Worm (Caenorhabditis elegans) whole organism, midembryonic: ENCODE data around the gene Y116A8A.7.

ENCODE experiments used
- T22C8.4 ChIP-seq: fragments of 200-800 bp; sonication (Bioruptor generic); IDR thresholded peaks from 2 replicates; pipeline ENCODE4 v1.3.6; 2022; ENCODE audit warnings: missing genetic modification characterization, missing compliant biosample characterization
- cog-1 ChIP-seq: sonication (generic microtip); optimal IDR thresholded peaks from 2 replicates; lab custom pipeline; 2016; ENCODE audit warnings: missing genetic modification characterization, missing compliant biosample characterization
- flt-1 ChIP-seq: fragments of 200-800 bp; sonication (Bioruptor generic); IDR thresholded peaks from 2 replicates; pipeline ENCODE4 v1.3.6; 2022; ENCODE audit warnings: missing genetic modification characterization, missing compliant biosample characterization
- klf-2 ChIP-seq: fragments of 200-800 bp; sonication (Bioruptor generic); conservative IDR thresholded peaks from 2 replicates; pipeline ENCODE4 v1.3.6; 2022; ENCODE audit warnings: missing genetic modification reagents, missing genetic modification characterization, missing compliant biosample characterization
- med-1 ChIP-seq: sonication (generic microtip); optimal IDR thresholded peaks from 2 replicates; lab custom pipeline; 2017; ENCODE audit warnings: missing genetic modification characterization, mild to moderate bottlenecking, missing compliant biosample characterization, antibody characterized with exemption, missing genetic modification reagents; ENCODE audit not compliant: insufficient read depth
- ref-1 ChIP-seq: fragments of 200-800 bp; sonication (Bioruptor generic); conservative IDR thresholded peaks from 2 replicates; pipeline ENCODE4 v1.3.6; 2022; ENCODE audit warnings: missing genetic modification reagents, missing genetic modification characterization, missing compliant biosample characterization
- tab-1 ChIP-seq: fragments of 200-800 bp; sonication (Bioruptor generic); IDR thresholded peaks from 2 replicates; pipeline ENCODE4 v1.3.6; 2022; ENCODE audit warnings: missing genetic modification characterization, missing compliant biosample characterization
- ztf-23 ChIP-seq: fragments of 200-800 bp; sonication (Bioruptor generic); IDR thresholded peaks from 2 replicates; pipeline ENCODE4 v1.3.6; 2022; ENCODE audit warnings: missing genetic modification reagents, missing genetic modification characterization, missing compliant biosample characterization
- ztf-29 ChIP-seq: fragments of 200-800 bp; sonication (Bioruptor generic); IDR thresholded peaks from 2 replicates; pipeline ENCODE4 v1.3.6; 2022; ENCODE audit warnings: missing genetic modification reagents, missing genetic modification characterization, missing compliant biosample characterization

The Y116A8A.7 gene

DNA sequence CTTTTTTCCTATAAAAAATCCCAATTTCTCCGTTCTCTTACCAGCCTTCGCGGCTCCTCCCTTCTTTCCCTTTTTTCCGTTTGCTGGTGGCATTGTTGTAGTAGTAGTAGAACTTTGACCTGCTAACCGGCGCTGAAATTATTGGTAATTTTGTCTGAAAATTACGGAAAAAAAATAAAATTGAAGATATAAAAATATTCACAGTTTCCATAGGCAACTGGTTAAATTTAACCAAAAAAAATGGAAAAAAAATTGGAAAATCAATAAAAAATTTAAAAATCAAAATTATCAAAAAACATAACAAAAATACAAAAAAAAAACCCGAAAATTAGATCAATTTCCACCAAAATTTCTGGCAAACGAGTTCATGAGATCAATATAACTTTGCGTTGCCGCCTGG, 24.8 kb downstream of the Y116A8A.7 start, which contains the start of gene map-2:
Gene map-2, minus strand, starts transcription at position 101 of the 400 bp plus-strand sequence.
- TF ChIP-seq flt-1 (GFP tag; lab: Robert Waterston, UW) (no peak), T22C8.4 (GFP tag; lab: Robert Waterston, UW) (no peak), tab-1 (GFP tag; lab: Robert Waterston, UW) (no peak), cog-1 (no peak), med-1 (GFP tag; lab: Kevin White, UChicago) (no peak), ztf-23 (no peak), ztf-29 (GFP tag; lab: Robert Waterston, UW) (no peak), klf-2 (GFP tag; lab: Robert Waterston, UW) (no peak), ref-1 (GFP tag; lab: Robert Waterston, UW) (no peak)

DNA sequence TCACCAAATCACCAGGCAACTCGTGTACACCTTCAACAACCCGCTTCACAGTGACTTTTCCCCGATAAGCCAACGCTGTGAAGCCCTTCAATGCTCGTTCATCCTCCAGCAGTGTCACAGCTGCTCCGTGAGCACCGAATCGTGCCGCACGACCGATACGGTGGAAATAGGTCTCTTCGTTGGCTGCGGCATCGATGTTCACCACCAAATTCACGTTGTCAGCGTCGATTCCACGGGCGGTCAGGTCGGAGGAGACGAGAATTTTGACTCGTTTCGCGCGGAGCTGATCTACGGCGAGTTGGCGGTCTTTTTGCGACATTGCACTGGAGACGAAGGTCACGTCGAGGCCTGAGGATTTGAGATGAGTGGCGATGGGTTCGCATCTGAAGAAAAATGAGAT, 30.7 kb downstream of the Y116A8A.7 start:
- TF ChIP-seq ref-1 (GFP tag; lab: Robert Waterston, UW), result no peak
- no peak for TF ChIP-seq ztf-23
- no peak for TF ChIP-seq flt-1 (GFP tag; lab: Robert Waterston, UW)
- TF ChIP-seq cog-1, result no peak
- no peak for TF ChIP-seq med-1 (GFP tag; lab: Kevin White, UChicago)
- no peak for TF ChIP-seq T22C8.4 (GFP tag; lab: Robert Waterston, UW)
- TF ChIP-seq ztf-29 (GFP tag; lab: Robert Waterston, UW), result no peak
- TF ChIP-seq tab-1 (GFP tag; lab: Robert Waterston, UW), result no peak
- no peak for TF ChIP-seq klf-2 (GFP tag; lab: Robert Waterston, UW)

DNA sequence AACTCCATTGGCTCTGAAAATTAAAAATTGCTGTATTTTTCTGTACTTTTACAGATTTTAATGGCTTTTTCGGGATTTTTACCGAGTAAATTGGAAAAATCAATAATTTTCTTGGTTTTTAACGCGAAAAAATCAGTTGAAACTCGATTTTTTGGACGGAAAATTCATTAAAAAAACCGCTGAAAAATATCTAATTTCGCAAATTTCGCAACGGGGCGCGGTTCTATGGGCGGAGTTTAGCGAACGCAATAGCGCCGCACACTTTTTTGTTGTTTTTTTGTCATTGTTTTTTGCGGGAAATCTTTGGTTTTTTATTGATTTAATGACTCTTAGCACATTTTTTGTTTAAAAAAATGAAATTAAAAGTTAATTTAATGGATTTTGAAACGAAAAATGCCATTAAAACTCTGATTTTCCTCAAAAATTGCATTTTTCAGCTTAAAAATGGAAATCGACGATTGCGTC, 33.5 kb downstream of the Y116A8A.7 start, which contains the start of the genes mel-46 and lsy-13:
Gene mel-46, minus strand, starts transcription at position 51 of the 465 bp plus-strand sequence.
Gene lsy-13, plus strand, starts transcription at position 440 of the 465 bp plus-strand sequence.
- TF ChIP-seq ztf-23 (peak; percentile 83), klf-2 (GFP tag; lab: Robert Waterston, UW) (no peak), med-1 (GFP tag; lab: Kevin White, UChicago) (peak; percentile 68), flt-1 (GFP tag; lab: Robert Waterston, UW) (peak; percentile 86), ztf-29 (GFP tag; lab: Robert Waterston, UW) (no peak), tab-1 (GFP tag; lab: Robert Waterston, UW) (peak; percentile 72; the same call in 1 of the 2 replicates), cog-1 (peak; percentile 21), ref-1 (GFP tag; lab: Robert Waterston, UW) (no peak), T22C8.4 (GFP tag; lab: Robert Waterston, UW) (peak; percentile 65)

DNA sequence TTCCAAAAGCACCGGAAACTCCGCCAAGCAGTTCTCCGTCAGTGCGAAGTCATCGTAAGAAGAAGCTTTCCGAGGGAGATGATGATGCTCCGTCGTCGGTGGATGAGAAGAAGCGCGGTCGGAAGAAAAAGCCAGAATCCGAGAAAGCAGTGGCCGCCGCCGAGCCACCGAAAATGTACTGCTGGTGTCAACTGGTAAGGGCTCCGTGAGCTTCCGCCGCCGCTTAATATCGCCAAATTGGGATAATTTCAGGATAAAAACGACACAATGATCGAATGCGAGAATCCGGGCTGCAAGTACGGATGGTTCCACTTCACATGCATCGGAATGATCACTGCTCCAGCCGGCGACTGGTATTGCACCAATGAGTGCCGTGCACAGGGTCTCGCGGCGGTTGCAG, 34.9 kb downstream of the Y116A8A.7 start:
- TF ChIP-seq ztf-23 (0 out of 2 replicates have a peak, but pooled peaks have one; percentile 32), med-1 (GFP tag; lab: Kevin White, UChicago) (no peak)

DNA sequence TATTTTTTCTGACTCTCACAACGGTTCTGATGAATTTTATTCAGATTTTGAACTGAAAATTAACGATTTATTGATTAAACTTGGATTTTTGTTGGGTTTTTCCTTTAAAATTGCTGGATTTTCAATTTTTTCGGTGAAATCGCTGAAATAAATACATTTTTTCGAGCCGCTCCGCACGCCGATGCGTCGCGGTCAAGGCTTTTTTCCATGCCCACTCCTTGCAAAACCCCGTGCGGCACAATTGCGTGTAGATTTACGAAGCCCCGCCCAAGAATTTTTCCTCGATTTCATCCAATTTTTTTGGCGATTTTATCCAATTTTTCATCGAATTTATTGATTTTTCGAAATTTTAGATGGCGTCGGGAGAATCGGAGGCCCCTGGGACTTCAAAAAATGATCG, 35.5 kb downstream of the Y116A8A.7 start, which contains the start of gene gtsf-1:
Gene gtsf-1, plus strand, starts transcription at position 354 of the 400 bp plus-strand sequence.
- TF ChIP-seq T22C8.4 (GFP tag; lab: Robert Waterston, UW) (peak; percentile 68), klf-2 (GFP tag; lab: Robert Waterston, UW) (peak; percentile 65; the same call in 1 of the 2 replicates), med-1 (GFP tag; lab: Kevin White, UChicago) (peak; percentile 62), flt-1 (GFP tag; lab: Robert Waterston, UW) (peak; percentile 77), ref-1 (GFP tag; lab: Robert Waterston, UW) (no peak), tab-1 (GFP tag; lab: Robert Waterston, UW) (peak; percentile 78), ztf-23 (peak; percentile 79), cog-1 (peak; percentile 55), ztf-29 (GFP tag; lab: Robert Waterston, UW) (peak; percentile 70)

DNA sequence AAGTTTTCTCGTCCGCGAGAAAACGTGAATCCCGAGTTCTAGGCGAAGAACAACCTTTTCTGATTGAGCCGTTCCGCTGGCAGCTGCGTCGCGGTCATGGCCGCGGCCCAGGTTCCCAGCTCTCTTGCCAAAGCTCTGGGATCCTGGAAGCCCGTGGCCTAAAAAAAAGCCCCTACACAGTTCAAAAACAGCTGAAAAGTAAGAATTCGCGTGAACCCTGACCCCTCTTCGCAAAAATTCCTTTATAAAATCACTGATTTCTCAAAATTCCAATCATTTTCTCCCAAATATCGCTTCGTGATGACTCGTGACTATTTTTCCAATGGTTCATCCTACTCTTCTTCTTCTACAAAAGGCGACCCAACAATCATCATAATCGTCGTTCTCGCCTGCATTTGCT, 37.2 kb downstream of the Y116A8A.7 start, which contains the start of gene T06A10.107:
Gene T06A10.107, plus strand, starts transcription at position 301 of the 400 bp plus-strand sequence.
- TF ChIP-seq klf-2 (GFP tag; lab: Robert Waterston, UW), result no peak
- TF ChIP-seq med-1 (GFP tag; lab: Kevin White, UChicago), result no peak
- TF ChIP-seq ztf-23, result no peak
- no peak for TF ChIP-seq flt-1 (GFP tag; lab: Robert Waterston, UW)
- TF ChIP-seq T22C8.4 (GFP tag; lab: Robert Waterston, UW), result no peak
- no peak for TF ChIP-seq cog-1
- no peak for TF ChIP-seq ref-1 (GFP tag; lab: Robert Waterston, UW)
- no peak for TF ChIP-seq ztf-29 (GFP tag; lab: Robert Waterston, UW)
- TF ChIP-seq tab-1 (GFP tag; lab: Robert Waterston, UW), result no peak

DNA sequence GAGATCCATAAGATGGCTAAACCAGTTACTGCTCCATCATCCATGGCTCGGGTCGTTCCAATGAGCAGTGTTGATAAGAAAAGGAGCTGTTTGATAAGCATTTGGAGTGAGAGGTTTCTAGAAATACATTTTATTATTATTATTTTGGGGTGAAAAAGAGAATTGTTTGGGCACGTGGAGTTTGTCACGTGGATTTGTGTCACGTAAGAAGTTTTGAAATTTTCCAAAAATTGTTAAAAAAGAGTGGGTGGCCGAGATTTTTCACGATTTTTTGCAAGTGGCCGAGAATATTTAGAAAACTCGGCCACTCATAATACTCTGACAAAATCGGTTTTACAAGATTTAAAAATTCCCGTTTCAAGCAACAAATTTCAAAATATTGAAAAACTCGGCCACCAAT, 38.9 kb downstream of the Y116A8A.7 start, which contains the start of gene T06A10.106:
Gene T06A10.106, minus strand, starts transcription at position 101 of the 400 bp plus-strand sequence.
- TF ChIP-seq ztf-29 (GFP tag; lab: Robert Waterston, UW), result no peak
- TF ChIP-seq med-1 (GFP tag; lab: Kevin White, UChicago), result no peak
- TF ChIP-seq T22C8.4 (GFP tag; lab: Robert Waterston, UW), result no peak
- TF ChIP-seq ztf-23, result no peak
- TF ChIP-seq cog-1, result no peak
- TF ChIP-seq ref-1 (GFP tag; lab: Robert Waterston, UW), result no peak
- no peak for TF ChIP-seq klf-2 (GFP tag; lab: Robert Waterston, UW)
- no peak for TF ChIP-seq tab-1 (GFP tag; lab: Robert Waterston, UW)
- TF ChIP-seq flt-1 (GFP tag; lab: Robert Waterston, UW), result no peak
